Fruit fly (Drosophila melanogaster): ENCODE data around the gene CG43680.

- TF ChIP-seq usp (GFP tag; optimal IDR thresholded peaks at IDR 0.05) (no peak), pan (optimal IDR thresholded peaks at IDR 0.05) (no peak)
Measured at dm6 chr3L:15045114-15045513, 8.0 kb downstream of the CG43680 start.
